Fruit fly (Drosophila melanogaster): Measurements from ENCODE around the gene bru1.

bru1 gene

DNA sequence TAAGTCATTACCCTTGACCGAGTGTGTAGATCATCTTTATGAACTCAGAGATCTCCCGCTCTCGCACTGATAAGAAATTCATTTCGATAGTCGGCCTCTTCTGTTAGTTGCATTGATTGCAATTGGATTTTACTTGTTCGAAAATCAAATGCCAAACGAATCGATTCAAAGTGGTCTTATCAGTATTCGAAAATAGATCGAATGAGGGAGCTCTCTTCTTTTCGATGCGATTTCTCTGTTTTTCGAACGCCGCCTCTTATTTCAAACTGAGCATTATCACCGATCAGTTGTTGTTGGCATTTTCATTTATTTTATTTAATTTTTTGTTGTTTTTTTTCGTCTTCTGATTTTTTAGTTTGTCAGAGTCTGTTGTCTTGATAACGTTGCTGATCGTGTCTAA, 26.2 kb downstream of the bru1 start:
- TF ChIP-seq Crg-1 (GFP tag; optimal IDR thresholded peaks at IDR 0.05), result no peak
- peak; percentile 83 for TF ChIP-seq kay (GFP tag; ENCODE audit: borderline replicate concordance)

DNA sequence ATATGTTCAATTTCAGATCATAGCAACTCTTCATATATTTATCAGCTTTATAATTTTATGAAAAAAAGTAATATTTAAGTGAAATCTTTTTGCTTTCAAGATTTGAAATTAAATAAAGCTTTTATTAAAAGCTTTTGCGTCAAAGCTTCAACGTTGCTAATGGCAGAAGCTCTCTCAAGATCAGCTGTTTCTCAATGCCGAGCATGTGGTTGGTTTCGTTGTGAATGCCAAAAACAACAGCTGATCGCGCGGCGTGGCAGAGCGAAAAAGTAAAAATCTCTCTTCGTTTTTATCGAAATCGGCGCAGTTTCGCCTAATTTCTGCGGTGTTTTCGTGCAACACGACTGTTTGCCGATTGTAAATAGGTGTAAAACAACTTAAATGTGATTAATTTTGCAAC, 32.7 kb downstream of the bru1 start, which contains the start of gene CG31759:
Gene CG31759 (plus strand): TSS at position 161 of the 400 bp plus-strand sequence.
- TF ChIP-seq CG11617 (GFP tag; optimal IDR thresholded peaks at IDR 0.05) (no peak), Mnt (GFP tag; optimal IDR thresholded peaks at IDR 0.05) (peak; percentile 60), bab1 (GFP tag; optimal IDR thresholded peaks at IDR 0.05) (peak; percentile 64)

DNA sequence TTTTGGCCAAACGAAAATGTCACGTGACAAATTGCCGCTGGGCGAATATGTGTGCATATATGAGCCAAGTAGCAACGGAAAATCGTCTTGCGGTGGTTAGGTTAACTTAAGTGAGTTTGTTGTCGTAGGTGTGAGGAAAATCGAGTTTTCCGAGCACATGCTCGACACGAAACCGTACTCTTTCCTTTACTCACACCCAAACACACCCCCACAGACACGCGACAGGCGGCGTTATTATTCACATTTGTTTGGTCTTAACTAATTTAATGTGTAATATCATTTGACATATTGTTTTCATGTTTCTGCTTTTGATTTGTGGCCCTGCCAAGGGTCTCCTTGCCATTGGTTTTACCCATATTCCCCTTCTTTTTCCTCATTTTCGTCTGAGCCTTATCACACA, 68.0 kb downstream of the bru1 start:
- no peak for TF ChIP-seq cic (GFP tag; optimal IDR thresholded peaks at IDR 0.05)
- TF ChIP-seq kay (GFP tag; ENCODE audit: borderline replicate concordance), result no peak
- TF ChIP-seq ovo (GFP tag; optimal IDR thresholded peaks at IDR 0.05), result no peak
- TF ChIP-seq CG7045 (GFP tag; optimal IDR thresholded peaks at IDR 0.05), result no peak
- no peak for TF ChIP-seq bab1 (GFP tag; optimal IDR thresholded peaks at IDR 0.05)
- TF ChIP-seq Crg-1 (GFP tag; optimal IDR thresholded peaks at IDR 0.05), result no peak
- TF ChIP-seq CG1620 (GFP tag; optimal IDR thresholded peaks at IDR 0.05), result no peak
- no peak for TF ChIP-seq CG14711 (tag; optimal IDR thresholded peaks at IDR 0.05)
- TF ChIP-seq cnc (optimal IDR thresholded peaks at IDR 0.05), result no peak
- TF ChIP-seq Hr96 (GFP tag; optimal IDR thresholded peaks at IDR 0.05), result no peak
- TF ChIP-seq CG33017 (tag; optimal IDR thresholded peaks at IDR 0.05), result no peak
- no peak for TF ChIP-seq tj (GFP tag; optimal IDR thresholded peaks at IDR 0.05)
- no peak for TF ChIP-seq pad (GFP tag; optimal IDR thresholded peaks at IDR 0.05)
- TF ChIP-seq CG12768 (GFP tag; optimal IDR thresholded peaks at IDR 0.05), result no peak

DNA sequence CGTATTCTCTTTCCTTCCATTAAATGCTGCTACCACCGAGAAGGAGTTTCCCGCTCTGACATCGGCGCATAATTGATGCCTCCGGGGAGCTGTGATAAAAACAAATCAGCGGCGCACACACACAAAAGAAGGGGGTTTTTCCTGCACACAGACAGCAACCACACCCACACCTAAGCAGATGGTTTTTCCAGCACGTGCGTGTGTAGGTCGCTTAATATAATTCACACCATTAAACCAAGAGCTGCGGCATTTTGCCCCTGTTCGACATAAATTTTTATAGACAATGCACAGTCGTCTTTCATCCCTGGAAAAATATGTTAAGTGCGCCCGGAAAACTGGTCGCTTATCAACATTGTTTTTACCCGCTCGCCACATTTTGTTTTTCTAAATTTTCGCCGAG, 77.5 kb downstream of the bru1 start:
- TF ChIP-seq CG33017 (tag; optimal IDR thresholded peaks at IDR 0.05) (no peak), pad (GFP tag; optimal IDR thresholded peaks at IDR 0.05) (no peak), bab1 (GFP tag; optimal IDR thresholded peaks at IDR 0.05) (no peak), kay (GFP tag; ENCODE audit: borderline replicate concordance) (no peak), cic (GFP tag; optimal IDR thresholded peaks at IDR 0.05) (no peak), Clk (GFP tag; optimal IDR thresholded peaks at IDR 0.05) (no peak), CG7045 (GFP tag; optimal IDR thresholded peaks at IDR 0.05) (no peak), CG5204 (GFP tag; optimal IDR thresholded peaks at IDR 0.05) (no peak), Crg-1 (GFP tag; optimal IDR thresholded peaks at IDR 0.05) (no peak), CG7101 (tag; optimal IDR thresholded peaks at IDR 0.05) (no peak), CG14711 (tag; optimal IDR thresholded peaks at IDR 0.05) (no peak), CG1620 (GFP tag; optimal IDR thresholded peaks at IDR 0.05) (no peak), Mnt (GFP tag; optimal IDR thresholded peaks at IDR 0.05) (no peak), cnc (optimal IDR thresholded peaks at IDR 0.05) (no peak), CG12768 (GFP tag; optimal IDR thresholded peaks at IDR 0.05) (no peak), tj (GFP tag; optimal IDR thresholded peaks at IDR 0.05) (no peak), toe (GFP tag; optimal IDR thresholded peaks at IDR 0.05) (no peak), CG11617 (GFP tag; optimal IDR thresholded peaks at IDR 0.05) (no peak)

DNA sequence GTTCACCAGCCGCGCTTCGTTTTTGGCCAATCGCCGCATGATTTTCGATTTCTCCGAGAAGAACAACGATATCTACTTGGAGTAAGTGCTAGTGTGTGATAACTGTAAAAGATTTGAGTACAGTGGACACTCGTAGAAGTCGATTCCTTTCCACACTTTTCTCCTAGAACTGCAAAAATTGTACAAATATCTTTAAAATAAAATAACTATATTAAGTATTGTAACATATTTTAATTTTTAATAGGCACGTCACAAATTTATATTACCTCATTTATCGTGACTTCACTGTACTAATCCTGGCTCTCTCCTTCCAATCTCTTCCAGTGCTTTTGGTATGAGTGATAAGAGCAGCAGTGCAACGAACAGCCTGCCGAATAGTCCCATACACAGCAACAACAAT, 96.5 kb downstream of the bru1 start:
- peak; percentile 16 for TF ChIP-seq pad (GFP tag; optimal IDR thresholded peaks at IDR 0.05)
- TF ChIP-seq Mnt (GFP tag; optimal IDR thresholded peaks at IDR 0.05), result no peak
- no peak for TF ChIP-seq CG12768 (GFP tag; optimal IDR thresholded peaks at IDR 0.05)
- no peak for TF ChIP-seq CG5204 (GFP tag; optimal IDR thresholded peaks at IDR 0.05)
- no peak for TF ChIP-seq cnc (optimal IDR thresholded peaks at IDR 0.05)
- TF ChIP-seq CG33017 (tag; optimal IDR thresholded peaks at IDR 0.05), result no peak
- TF ChIP-seq bab1 (GFP tag; optimal IDR thresholded peaks at IDR 0.05), result peak; percentile 75
- no peak for TF ChIP-seq CG7101 (tag; optimal IDR thresholded peaks at IDR 0.05)
- no peak for TF ChIP-seq Crg-1 (GFP tag; optimal IDR thresholded peaks at IDR 0.05)
- no peak for TF ChIP-seq ovo (GFP tag; optimal IDR thresholded peaks at IDR 0.05)
- TF ChIP-seq CG14711 (tag; optimal IDR thresholded peaks at IDR 0.05), result peak; percentile 28

dm6 chr2L:12272373-12272772, 97.6 kb downstream of the bru1 start:
- no peak for TF ChIP-seq CG14711 (tag; optimal IDR thresholded peaks at IDR 0.05)
- peak; percentile 91 for TF ChIP-seq pad (GFP tag; optimal IDR thresholded peaks at IDR 0.05)

dm6 chr2L:12281133-12281532, 106.3 kb downstream of the bru1 start:
- TF ChIP-seq Hr96 (GFP tag; optimal IDR thresholded peaks at IDR 0.05) (no peak), Mnt (GFP tag; optimal IDR thresholded peaks at IDR 0.05) (no peak), Crg-1 (GFP tag; optimal IDR thresholded peaks at IDR 0.05) (no peak), kay (GFP tag; ENCODE audit: borderline replicate concordance) (no peak), CG33017 (tag; optimal IDR thresholded peaks at IDR 0.05) (no peak), CG12768 (GFP tag; optimal IDR thresholded peaks at IDR 0.05) (no peak)

dm6 chr2L:12290204-12290603, 115.4 kb downstream of the bru1 start:
- TF ChIP-seq Clk (GFP tag; optimal IDR thresholded peaks at IDR 0.05) (no peak), CG14711 (tag; optimal IDR thresholded peaks at IDR 0.05) (no peak), cic (GFP tag; optimal IDR thresholded peaks at IDR 0.05) (no peak), bab1 (GFP tag; optimal IDR thresholded peaks at IDR 0.05) (no peak), CG11617 (GFP tag; optimal IDR thresholded peaks at IDR 0.05) (no peak), CG33017 (tag; optimal IDR thresholded peaks at IDR 0.05) (no peak), toe (GFP tag; optimal IDR thresholded peaks at IDR 0.05) (no peak), ovo (GFP tag; optimal IDR thresholded peaks at IDR 0.05) (no peak), tj (GFP tag; optimal IDR thresholded peaks at IDR 0.05) (no peak), CG7101 (tag; optimal IDR thresholded peaks at IDR 0.05) (no peak), cnc (optimal IDR thresholded peaks at IDR 0.05) (no peak), kay (GFP tag; ENCODE audit: borderline replicate concordance) (no peak), Crg-1 (GFP tag; optimal IDR thresholded peaks at IDR 0.05) (no peak)
